Worm (Caenorhabditis elegans) whole organism, young adult: ENCODE measurements around the gene Y57A10A.24.

Experiments
- egl-44 ChIP-seq: fragments of 200-800 bp; sonication (Bioruptor generic); IDR thresholded peaks from 2 replicates; pipeline ENCODE4 v1.3.6; 2022; ENCODE audit warnings: missing genetic modification reagents, missing genetic modification characterization, missing compliant biosample characterization
- snpc-4 ChIP-seq, 5 experiments: fragments of 150-350 bp in 1 of 5; sonication (generic microtip) in 4 of 5; optimal IDR thresholded peaks; 2 replicates each; lab custom pipeline; 2014 to 2018; ENCODE audit warnings: missing genetic modification characterization in 5 of 5, missing biosample characterization in 3 of 5, antibody characterized with exemption in 2 of 5, mild to moderate bottlenecking in 2 of 5, missing compliant biosample characterization in 2 of 5, missing genotype in 2 of 5, moderate library complexity in 2 of 5, missing genetic modification reagents in 1 of 5

ce11 chrII:12263971-12264554 lies 21.3 kb downstream of the Y57A10A.24 start, which contains the start of gene faxc-1:
- no peak for TF ChIP-seq snpc-4 (GFP tag; optimal IDR thresholded peaks at IDR 0.05; lab: Kevin White, UChicago)
- TF ChIP-seq snpc-4 (tag; optimal IDR thresholded peaks at IDR 0.05; lab: Kevin White, UChicago): no peak
- TF ChIP-seq egl-44 (GFP tag; lab: Robert Waterston, UW): no peak
